Fruit fly (Drosophila melanogaster) whole organism, pupa: ENCODE measurements around the gene CG31704.

Experiments used
- CG12605 ChIP-seq: fragments of 200-800 bp; sonication (Bioruptor generic); IDR thresholded peaks from 2 replicates; pipeline ENCODE4 v1.3.6; 2022; ENCODE audit warnings: missing biosample characterization, missing genetic modification characterization
- CG13204 ChIP-seq: fragments of 200-800 bp; sonication (Bioruptor generic); optimal IDR thresholded peaks from 2 replicates; lab custom pipeline; 2018; ENCODE audit warnings: missing biosample characterization, mild to moderate bottlenecking, missing genetic modification characterization, moderate library complexity
- CG15710 ChIP-seq: fragments of 200-800 bp; sonication (Bioruptor generic); optimal IDR thresholded peaks from 2 replicates; lab custom pipeline; 2018; ENCODE audit warnings: missing biosample characterization, mild to moderate bottlenecking, missing genetic modification characterization, moderate library complexity
- CG17806 ChIP-seq: fragments of 200-800 bp; sonication (Bioruptor generic); optimal IDR thresholded peaks from 2 replicates; lab custom pipeline; 2018; ENCODE audit warnings: missing biosample characterization, mild to moderate bottlenecking, missing genetic modification characterization, moderate library complexity
- CG32121 ChIP-seq: fragments of 200-800 bp; sonication (Bioruptor generic); IDR thresholded peaks from 2 replicates; pipeline ENCODE4 v1.3.6; 2022; ENCODE audit warnings: missing biosample characterization, missing genetic modification characterization
- CG34367 ChIP-seq: fragments of 200-800 bp; sonication (Bioruptor generic); optimal IDR thresholded peaks from 2 replicates; lab custom pipeline; 2018; ENCODE audit warnings: missing biosample characterization, mild to moderate bottlenecking, missing genetic modification characterization
- CG4496 ChIP-seq: fragments of 200-800 bp; sonication (Bioruptor generic); IDR thresholded peaks from 3 replicates; pipeline ENCODE4 v1.3.6; 2022; ENCODE audit warnings: missing biosample characterization, missing genetic modification characterization
- D1 ChIP-seq: fragments of 200-800 bp; sonication (Bioruptor generic); optimal IDR thresholded peaks from 2 replicates; lab custom pipeline; 2018; ENCODE audit warnings: missing biosample characterization, mild to moderate bottlenecking, missing genetic modification characterization, moderate library complexity
- EcR ChIP-seq: fragments of 200-800 bp; sonication (Bioruptor generic); optimal IDR thresholded peaks from 3 replicates; lab custom pipeline; 2019; ENCODE audit warnings: missing biosample characterization, missing genetic modification characterization, mild to moderate bottlenecking, moderate library complexity, missing genetic modification reagents
- Ets98B ChIP-seq: fragments of 200-800 bp; sonication (Bioruptor generic); IDR thresholded peaks from 2 replicates; pipeline ENCODE4 v1.3.6; 2022; ENCODE audit warnings: missing biosample characterization, missing genetic modification characterization
- Pif1B ChIP-seq: fragments of 200-800 bp; sonication (Bioruptor generic); optimal IDR thresholded peaks from 3 replicates; lab custom pipeline; 2016; ENCODE audit warnings: missing biosample characterization, missing genetic modification characterization
- fd96Ca ChIP-seq: fragments of 200-800 bp; sonication (Bioruptor generic); IDR thresholded peaks from 3 replicates; pipeline ENCODE4 v1.3.6; 2022; ENCODE audit warnings: missing biosample characterization, missing genetic modification characterization

DNA sequence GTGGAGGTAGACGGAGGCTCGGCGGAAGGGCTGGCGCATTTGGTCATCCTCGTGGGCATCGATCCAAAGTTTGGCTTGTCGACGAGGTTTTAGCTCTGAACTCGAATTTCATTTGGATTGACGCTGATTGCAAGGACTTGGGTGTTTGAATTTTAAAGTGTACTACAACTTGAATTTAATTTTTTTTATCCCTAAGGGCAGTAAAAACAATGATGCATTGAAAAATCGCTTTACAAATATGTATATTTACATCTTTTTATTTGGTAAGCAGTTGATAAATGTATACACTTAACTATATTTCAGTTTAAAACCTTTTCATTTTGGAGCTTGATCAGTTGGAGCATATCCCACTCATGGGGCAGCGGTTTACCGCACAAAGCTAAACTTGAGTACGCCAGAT lies 48.2 kb upstream of the CG31704 start, which contains the start of gene Tsp33B:
- TF ChIP-seq Pif1B (GFP tag; lab: Kevin White, UChicago) (no peak), Ets98B (GFP tag; lab: Robert Waterston, UW) (no peak), CG17806 (tag; lab: Kevin White, UChicago) (no peak), CG34367 (no peak), CG12605 (GFP tag; lab: Robert Waterston, UW) (no peak), D1 (no peak), CG15710 (tag; lab: Kevin White, UChicago) (no peak), EcR (GFP tag; lab: Kevin White, UChicago) (no peak), CG4496 (GFP tag; lab: Robert Waterston, UW) (no peak), CG32121 (GFP tag; lab: Robert Waterston, UW) (no peak), CG13204 (GFP tag; lab: Kevin White, UChicago) (no peak), fd96Ca (GFP tag; lab: Robert Waterston, UW) (no peak)
